Worm (Caenorhabditis elegans) whole organism, young adult: ENCODE data around the gene nemt-1.

Source experiments
- B0035.1 ChIP-seq: sonication (generic microtip); optimal IDR thresholded peaks from 2 replicates; lab custom pipeline; 2016; ENCODE audit warnings: missing genetic modification characterization, mild to moderate bottlenecking, missing compliant biosample characterization, missing genotype, missing genetic modification reagents
- B0261.1 ChIP-seq: sonication (generic microtip); optimal IDR thresholded peaks from 2 replicates; lab custom pipeline; 2016; ENCODE audit warnings: mild to moderate bottlenecking, missing genetic modification characterization, moderate library complexity, missing compliant biosample characterization
- D2030.7 ChIP-seq: fragments of 200-800 bp; sonication (Bioruptor generic); IDR thresholded peaks from 2 replicates; pipeline ENCODE4 v1.3.6; 2022; ENCODE audit warnings: missing genetic modification reagents, missing genetic modification characterization, missing compliant biosample characterization
- F22D6.2 ChIP-seq: sonication (generic microtip); optimal IDR thresholded peaks from 2 replicates; lab custom pipeline; 2016; ENCODE audit warnings: mild to moderate bottlenecking, missing genetic modification characterization, missing compliant biosample characterization
- F33H1.4 ChIP-seq: fragments of 200-800 bp; sonication (Bioruptor generic); IDR thresholded peaks from 2 replicates; pipeline ENCODE4 v1.3.6; 2022; ENCODE audit warnings: missing genetic modification reagents, missing genetic modification characterization, missing compliant biosample characterization
- F49E8.2 ChIP-seq: sonication (generic microtip); optimal IDR thresholded peaks from 3 replicates; lab custom pipeline; 2017; ENCODE audit warnings: missing genetic modification characterization, mild to moderate bottlenecking, missing compliant biosample characterization, antibody characterized with exemption, moderate library complexity; ENCODE audit not compliant: insufficient read depth
- F52B5.7 ChIP-seq: sonication (generic microtip); optimal IDR thresholded peaks from 2 replicates; lab custom pipeline; 2016; ENCODE audit warnings: mild to moderate bottlenecking, missing genetic modification characterization, missing compliant biosample characterization
- F57C9.4 ChIP-seq: sonication (generic microtip); optimal IDR thresholded peaks from 2 replicates; lab custom pipeline; 2017; ENCODE audit warnings: mild to moderate bottlenecking, missing genetic modification characterization, missing compliant biosample characterization
- K12H6.12 ChIP-seq: fragments of 200-800 bp; sonication (Bioruptor generic); optimal IDR thresholded peaks from 2 replicates; lab custom pipeline; 2018; ENCODE audit warnings: mild to moderate bottlenecking, missing genetic modification characterization, missing compliant biosample characterization
- Y53F4B.3 ChIP-seq: fragments of 200-800 bp; sonication (Bioruptor generic); IDR thresholded peaks from 2 replicates; pipeline ENCODE4 v1.3.6; 2022; ENCODE audit warnings: missing genetic modification reagents, missing genetic modification characterization, missing compliant biosample characterization
- Y67H2A.10 ChIP-seq: fragments of 200-800 bp; sonication (Bioruptor generic); conservative IDR thresholded peaks from 2 replicates; pipeline ENCODE4 v1.3.6; 2022; ENCODE audit warnings: missing genetic modification reagents, missing genetic modification characterization, missing compliant biosample characterization
- Y95B8A.8 ChIP-seq: fragments of 200-800 bp; sonication (Bioruptor generic); IDR thresholded peaks from 2 replicates; pipeline ENCODE4 v1.3.6; 2022; ENCODE audit warnings: missing genetic modification reagents, missing genetic modification characterization, missing compliant biosample characterization
- aptf-3 ChIP-seq: fragments of 200-800 bp; sonication (Bioruptor generic); IDR thresholded peaks from 2 replicates; pipeline ENCODE4 v1.3.6; 2022; ENCODE audit warnings: missing genetic modification characterization, missing compliant biosample characterization
- atf-7 ChIP-seq: sonication (generic microtip); optimal IDR thresholded peaks from 2 replicates; lab custom pipeline; 2017; ENCODE audit warnings: mild to moderate bottlenecking, missing genetic modification characterization, missing compliant biosample characterization
- athp-1 ChIP-seq: sonication (generic microtip); optimal IDR thresholded peaks from 2 replicates; lab custom pipeline; 2017; ENCODE audit warnings: mild to moderate bottlenecking, missing genetic modification characterization, missing compliant biosample characterization
- attf-3 ChIP-seq: fragments of 200-800 bp; sonication (Bioruptor generic); conservative IDR thresholded peaks from 2 replicates; pipeline ENCODE4 v1.3.6; 2022; ENCODE audit warnings: missing genetic modification reagents, missing genetic modification characterization, missing compliant biosample characterization
- bed-2 ChIP-seq: fragments of 200-800 bp; sonication (Bioruptor generic); IDR thresholded peaks from 2 replicates; pipeline ENCODE4 v1.3.6; 2022; ENCODE audit warnings: missing genetic modification reagents, missing genetic modification characterization, missing compliant biosample characterization
- cebp-1 ChIP-seq, 2 experiments: fragments of 200-800 bp in 1 of 2; sonication (Bioruptor generic) in 1 of 2; sonication (generic microtip) in 1 of 2; IDR thresholded peaks in 1 of 2; optimal IDR thresholded peaks in 1 of 2; 2 replicates each; pipeline versions ENCODE4 v1.3.6 to Lab custom; 2017 to 2022; ENCODE audit warnings: missing compliant biosample characterization in 2 of 2, missing genetic modification characterization in 2 of 2, mild to moderate bottlenecking in 1 of 2, missing genetic modification reagents in 1 of 2, moderate library complexity in 1 of 2
- ceh-100 ChIP-seq: fragments of 200-800 bp; sonication (Bioruptor generic); IDR thresholded peaks from 2 replicates; pipeline ENCODE4 v1.3.6; 2022; ENCODE audit warnings: missing genetic modification reagents, missing genetic modification characterization, missing compliant biosample characterization
- ceh-27 ChIP-seq: fragments of 200-800 bp; sonication (Bioruptor generic); optimal IDR thresholded peaks from 2 replicates; lab custom pipeline; 2018; ENCODE audit warnings: mild to moderate bottlenecking, missing genetic modification characterization, moderate library complexity, missing compliant biosample characterization
- chd-7 ChIP-seq: sonication (generic microtip); optimal IDR thresholded peaks from 2 replicates; lab custom pipeline; 2016; ENCODE audit warnings: mild to moderate bottlenecking, missing genetic modification characterization, moderate library complexity, missing compliant biosample characterization
- dpl-1 ChIP-seq: fragments of 150-350 bp; optimal IDR thresholded peaks from 2 replicates; lab custom pipeline; 2014; ENCODE audit warnings: missing biosample characterization, missing genetic modification reagents, missing genetic modification characterization
- egl-18 ChIP-seq: fragments of 200-800 bp; sonication (Bioruptor generic); IDR thresholded peaks from 2 replicates; pipeline ENCODE4 v1.3.6; 2022; ENCODE audit warnings: missing genetic modification reagents, missing genetic modification characterization, missing compliant biosample characterization
- egrh-3 ChIP-seq: fragments of 200-800 bp; sonication (Bioruptor generic); IDR thresholded peaks from 2 replicates; pipeline ENCODE4 v1.3.6; 2022; ENCODE audit warnings: missing genetic modification reagents, missing genetic modification characterization, missing compliant biosample characterization
- ekl-4 ChIP-seq: fragments of 200-800 bp; sonication (Bioruptor generic); IDR thresholded peaks from 2 replicates; pipeline ENCODE4 v1.3.6; 2022; ENCODE audit warnings: missing genetic modification reagents, missing genetic modification characterization, missing compliant biosample characterization
- gei-17 ChIP-seq: fragments of 200-800 bp; sonication (Bioruptor generic); optimal IDR thresholded peaks from 2 replicates; lab custom pipeline; 2018; ENCODE audit warnings: mild to moderate bottlenecking, missing genetic modification characterization, missing compliant biosample characterization
- hrde-1 ChIP-seq: sonication (generic microtip); optimal IDR thresholded peaks from 2 replicates; lab custom pipeline; 2016; ENCODE audit warnings: missing genetic modification characterization, mild to moderate bottlenecking, missing compliant biosample characterization, moderate library complexity, missing genotype, missing genetic modification reagents, borderline replicate concordance
- lin-35 ChIP-seq, 3 experiments: fragments of 150-350 bp in 2 of 3; sonication (generic microtip) in 1 of 3; optimal IDR thresholded peaks; 2 replicates each; lab custom pipeline; 2014 to 2018; ENCODE audit warnings: missing biosample characterization in 3 of 3, missing genetic modification characterization in 3 of 3, missing genetic modification reagents in 3 of 3
- lin-54 ChIP-seq: fragments of 200-800 bp; sonication (Bioruptor generic); optimal IDR thresholded peaks from 2 replicates; lab custom pipeline; 2018; ENCODE audit warnings: mild to moderate bottlenecking, missing genetic modification characterization, missing compliant biosample characterization
- madf-10 ChIP-seq: sonication (generic microtip); optimal IDR thresholded peaks from 2 replicates; lab custom pipeline; 2016; ENCODE audit warnings: mild to moderate bottlenecking, missing genetic modification characterization, missing compliant biosample characterization
- mes-4 ChIP-seq: sonication (generic microtip); optimal IDR thresholded peaks from 2 replicates; lab custom pipeline; 2016; ENCODE audit warnings: missing genotype, missing genetic modification characterization, missing compliant biosample characterization
- nfya-2 ChIP-seq: fragments of 200-800 bp; sonication (Bioruptor generic); IDR thresholded peaks from 2 replicates; pipeline ENCODE4 v1.3.6; 2022; ENCODE audit warnings: missing genetic modification reagents, missing genetic modification characterization, missing compliant biosample characterization
- nhr-27 ChIP-seq: fragments of 200-800 bp; sonication (Bioruptor generic); optimal IDR thresholded peaks from 2 replicates; lab custom pipeline; 2018; ENCODE audit warnings: mild to moderate bottlenecking, missing genetic modification characterization, moderate library complexity, missing compliant biosample characterization
- nhr-80 ChIP-seq: sonication (generic microtip); optimal IDR thresholded peaks from 2 replicates; lab custom pipeline; 2016; ENCODE audit warnings: missing genetic modification characterization, missing compliant biosample characterization
- nhr-90 ChIP-seq: sonication (generic microtip); optimal IDR thresholded peaks from 2 replicates; lab custom pipeline; 2016; ENCODE audit warnings: missing genotype, mild to moderate bottlenecking, missing genetic modification characterization, missing compliant biosample characterization
- pha-4 ChIP-seq: fragments of 150-350 bp; sonication (generic microtip); optimal IDR thresholded peaks from 2 replicates; lab custom pipeline; 2014; ENCODE audit warnings: missing biosample characterization, missing genetic modification reagents, missing genetic modification characterization
- sea-2 ChIP-seq: fragments of 200-800 bp; sonication (Bioruptor generic); IDR thresholded peaks from 2 replicates; pipeline ENCODE4 v1.3.6; 2022; ENCODE audit warnings: missing genetic modification characterization, missing compliant biosample characterization
- snpc-1.3 ChIP-seq: sonication (generic microtip); optimal IDR thresholded peaks from 2 replicates; lab custom pipeline; 2017; ENCODE audit warnings: missing genetic modification characterization, mild to moderate bottlenecking, missing compliant biosample characterization, antibody characterized with exemption, moderate library complexity, missing genotype, missing genetic modification reagents; ENCODE audit not compliant: insufficient read depth
- snpc-3.4 ChIP-seq: sonication (generic microtip); optimal IDR thresholded peaks from 2 replicates; lab custom pipeline; 2017; ENCODE audit warnings: missing genetic modification characterization, mild to moderate bottlenecking, missing compliant biosample characterization, antibody characterized with exemption, moderate library complexity, missing genotype, missing genetic modification reagents
- snpc-4 ChIP-seq, 5 experiments: fragments of 150-350 bp in 1 of 5; sonication (generic microtip) in 4 of 5; optimal IDR thresholded peaks; 2 replicates each; lab custom pipeline; 2014 to 2018; ENCODE audit warnings: missing genetic modification characterization in 5 of 5, missing biosample characterization in 3 of 5, antibody characterized with exemption in 2 of 5, mild to moderate bottlenecking in 2 of 5, missing compliant biosample characterization in 2 of 5, missing genotype in 2 of 5, moderate library complexity in 2 of 5, missing genetic modification reagents in 1 of 5
- sptf-2 ChIP-seq: fragments of 200-800 bp; sonication (Bioruptor generic); optimal IDR thresholded peaks from 2 replicates; lab custom pipeline; 2018; ENCODE audit warnings: mild to moderate bottlenecking, missing genetic modification characterization, missing compliant biosample characterization
- tbx-9 ChIP-seq: sonication (generic microtip); optimal IDR thresholded peaks from 2 replicates; lab custom pipeline; 2016; ENCODE audit warnings: borderline replicate concordance, missing genetic modification characterization, inconsistent platforms, missing compliant biosample characterization
- xnd-1 ChIP-seq: sonication (generic microtip); optimal IDR thresholded peaks from 2 replicates; lab custom pipeline; 2016; ENCODE audit warnings: missing genotype, missing genetic modification reagents, missing genetic modification characterization, missing compliant biosample characterization

The nemt-1 gene

ce11 chrIV:9319080-9319479 lies at the start of gene nemt-1, which contains the start of gene F49C12.11:
TSS of gene nemt-1 (minus strand) at chrIV:9319439.
TSS of gene F49C12.11 (plus strand) at chrIV:9319380.
- no peak for TF ChIP-seq F52B5.7 (tag; lab: Kevin White, UChicago)
- no peak for TF ChIP-seq nhr-27
- no peak for TF ChIP-seq snpc-1.3 (tag; lab: Kevin White, UChicago)
- TF ChIP-seq atf-7 (tag; lab: Kevin White, UChicago), result no peak
- TF ChIP-seq lin-35 (GFP tag; optimal IDR thresholded peaks at IDR 0.05; lab: Kevin White, UChicago), result peak in 1 of 3 experiments; percentile 22

DNA sequence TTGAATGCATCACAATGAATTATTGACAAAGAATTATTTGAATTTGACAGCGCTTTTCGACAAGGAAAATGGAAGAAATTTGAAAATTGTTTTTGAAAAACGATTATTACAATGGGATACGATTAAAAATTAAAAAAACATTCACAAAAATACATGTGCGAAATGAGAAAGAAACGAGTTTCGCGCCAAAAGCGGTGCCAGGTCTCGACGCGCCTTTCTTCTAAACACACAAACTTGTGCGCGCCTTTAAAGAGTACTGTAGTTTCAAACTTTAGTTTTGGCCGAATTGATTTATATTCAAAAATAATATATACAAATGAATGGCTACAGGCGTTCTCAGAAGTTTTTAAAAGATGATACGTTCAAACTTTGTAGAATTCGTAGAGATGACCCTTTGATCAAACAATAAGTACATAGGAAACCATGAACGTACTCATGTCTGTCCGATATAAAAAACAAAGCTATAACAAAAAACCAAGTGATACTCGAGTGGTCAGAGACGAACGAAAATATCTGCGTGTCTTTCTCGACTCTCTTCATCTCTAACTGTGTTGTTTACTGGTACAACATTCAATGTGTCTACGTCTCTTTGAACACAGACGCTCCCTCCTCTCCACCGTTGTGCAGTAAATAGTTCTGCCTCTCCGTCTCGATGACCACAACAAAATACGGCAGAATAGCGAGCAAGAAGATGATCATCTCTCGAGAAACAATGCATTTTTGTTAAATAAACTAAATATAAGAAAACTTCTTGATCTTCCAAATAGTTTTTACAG lies 48.8 kb upstream of the nemt-1 start:
- TF ChIP-seq bed-2 (GFP tag; lab: Robert Waterston, UW), result no peak
- TF ChIP-seq madf-10 (tag; lab: Kevin White, UChicago), result no peak
- no peak for TF ChIP-seq athp-1 (tag; lab: Kevin White, UChicago)
- TF ChIP-seq gei-17 (GFP tag; lab: Kevin White, UChicago), result no peak
- no peak for TF ChIP-seq cebp-1 (GFP tag; IDR thresholded peaks at IDR 0.05; lab: Robert Waterston, UW)
- no peak for TF ChIP-seq cebp-1 (tag; optimal IDR thresholded peaks at IDR 0.05; lab: Kevin White, UChicago)
- TF ChIP-seq K12H6.12 (tag; lab: Kevin White, UChicago), result no peak
- no peak for TF ChIP-seq attf-3
- no peak for TF ChIP-seq sea-2 (GFP tag; lab: Robert Waterston, UW)
- TF ChIP-seq lin-54 (GFP tag; lab: Kevin White, UChicago), result peak; percentile 70
- no peak for TF ChIP-seq tbx-9 (tag; lab: Kevin White, UChicago)
- no peak for TF ChIP-seq sptf-2 (GFP tag; lab: Kevin White, UChicago)
- no peak for TF ChIP-seq egrh-3 (GFP tag; lab: Robert Waterston, UW)
- peak; percentile 70 for TF ChIP-seq snpc-3.4
- no peak; the same call in none of the 2 replicates for TF ChIP-seq D2030.7 (GFP tag; lab: Robert Waterston, UW)
- no peak for TF ChIP-seq Y67H2A.10 (GFP tag; lab: Robert Waterston, UW)
- TF ChIP-seq mes-4 (tag; lab: Kevin White, UChicago), result no peak
- no peak for TF ChIP-seq nhr-27
- TF ChIP-seq xnd-1 (tag; lab: Kevin White, UChicago), result peak; percentile 89
- no peak for TF ChIP-seq chd-7 (tag; lab: Kevin White, UChicago)
- TF ChIP-seq atf-7 (tag; lab: Kevin White, UChicago), result no peak
- peak; percentile 42 for TF ChIP-seq F49E8.2
- no peak for TF ChIP-seq egl-18
- TF ChIP-seq F33H1.4 (GFP tag; lab: Robert Waterston, UW), result peak; percentile 90
- TF ChIP-seq Y95B8A.8 (GFP tag; lab: Robert Waterston, UW), result no peak
- TF ChIP-seq nhr-80 (tag; lab: Kevin White, UChicago), result peak; percentile 15
- TF ChIP-seq F22D6.2 (tag; lab: Kevin White, UChicago), result no peak
- TF ChIP-seq snpc-4 (GFP tag; optimal IDR thresholded peaks at IDR 0.05; lab: Kevin White, UChicago), result peak; percentile 10
- peak in 2 of 4 experiments; percentile 9 to 48 for TF ChIP-seq snpc-4 (tag; optimal IDR thresholded peaks at IDR 0.05; lab: Kevin White, UChicago)
- TF ChIP-seq aptf-3, result no peak
- TF ChIP-seq B0035.1 (tag; lab: Kevin White, UChicago), result no peak
- TF ChIP-seq nhr-90 (tag; lab: Kevin White, UChicago), result no peak
- no peak for TF ChIP-seq F57C9.4 (tag; lab: Kevin White, UChicago)
- no peak for TF ChIP-seq nfya-2
- TF ChIP-seq B0261.1, result no peak
- no peak for TF ChIP-seq Y53F4B.3 (GFP tag; lab: Robert Waterston, UW)
- peak; percentile 24 for TF ChIP-seq ceh-27 (GFP tag; lab: Kevin White, UChicago)
- TF ChIP-seq hrde-1 (tag; lab: Kevin White, UChicago), result no peak
- no peak for TF ChIP-seq ceh-100 (GFP tag; lab: Robert Waterston, UW)
- TF ChIP-seq pha-4, result no peak
- TF ChIP-seq dpl-1 (GFP tag; lab: Kevin White, UChicago), result peak; percentile 76
- peak; percentile 31; the same call in 1 of the 2 replicates for TF ChIP-seq ekl-4 (GFP tag; lab: Robert Waterston, UW)
